Fruit fly (Drosophila melanogaster) whole organism, wandering third instar larva: ENCODE measurements around the gene CG15715.

Experiments used
- Abd-B ChIP-seq: fragments of >200 bp; optimal IDR thresholded peaks from 2 replicates; lab custom pipeline; 2017; ENCODE audit warnings: missing biosample characterization, missing genetic modification characterization
- CG32264 ChIP-seq: fragments of 200-800 bp; sonication (Bioruptor generic); optimal IDR thresholded peaks from 2 replicates; lab custom pipeline; 2016; ENCODE audit warnings: missing biosample characterization, missing genetic modification characterization
- CrebA ChIP-seq: fragments of 200-800 bp; sonication (Bioruptor generic); optimal IDR thresholded peaks from 2 replicates; lab custom pipeline; 2016; ENCODE audit warnings: missing biosample characterization, mild to moderate bottlenecking, missing genetic modification characterization, borderline replicate concordance
- Dif ChIP-seq: fragments of 200-275, 200-300 bp; sonication (Bioruptor generic); optimal IDR thresholded peaks from 2 replicates; lab custom pipeline; 2018; ENCODE audit warnings: missing biosample characterization, missing genetic modification characterization; ENCODE audit not compliant: partially characterized antibody
- GATAd ChIP-seq: sonication (Bioruptor generic); optimal IDR thresholded peaks from 2 replicates; lab custom pipeline; 2016; ENCODE audit warnings: missing biosample characterization, missing genetic modification characterization
- HLH106 ChIP-seq: fragments of 200-800 bp; optimal IDR thresholded peaks from 3 replicates; lab custom pipeline; 2019; ENCODE audit warnings: missing biosample characterization, mild to moderate bottlenecking, missing genetic modification characterization, moderate library complexity
- Hnf4 ChIP-seq: fragments of 200-800 bp; sonication (Bioruptor generic); optimal IDR thresholded peaks from 2 replicates; lab custom pipeline; 2016; ENCODE audit warnings: missing biosample characterization, mild to moderate bottlenecking, missing genetic modification characterization
- Hr78 ChIP-seq: fragments of >200 bp; optimal IDR thresholded peaks from 2 replicates; lab custom pipeline; 2017; ENCODE audit warnings: missing biosample characterization, missing genetic modification characterization
- Hr83 ChIP-seq: fragments of 200-300 bp; sonication (Bioruptor generic); optimal IDR thresholded peaks from 2 replicates; lab custom pipeline; 2016; ENCODE audit warnings: missing biosample characterization, mild to moderate bottlenecking, missing genetic modification characterization, moderate library complexity; ENCODE audit not compliant: poor library complexity, severe bottlenecking
- Mio ChIP-seq: sonication (Bioruptor generic); optimal IDR thresholded peaks from 2 replicates; lab custom pipeline; 2016; ENCODE audit warnings: missing biosample characterization, missing genetic modification characterization
- Myc ChIP-seq: fragments of >200 bp; optimal IDR thresholded peaks from 2 replicates; lab custom pipeline; 2017
- N ChIP-seq: fragments of >200 bp; optimal IDR thresholded peaks from 2 replicates; lab custom pipeline; 2018; ENCODE audit warnings: missing biosample characterization, missing external identifiers, missing genetic modification characterization
- OdsH ChIP-seq: fragments of 200-800 bp; sonication (Bioruptor generic); optimal IDR thresholded peaks from 2 replicates; lab custom pipeline; 2016; ENCODE audit warnings: missing biosample characterization, mild to moderate bottlenecking, missing genetic modification characterization
- Rel ChIP-seq, 2 experiments: fragments of 200-800 bp; sonication (Bioruptor generic) in 1 of 2; optimal IDR thresholded peaks; 2 replicates in 1 of 2; 3 replicates in 1 of 2; lab custom pipeline; 2016 to 2019; ENCODE audit warnings: mild to moderate bottlenecking in 2 of 2, missing biosample characterization in 2 of 2, missing genetic modification characterization in 2 of 2, moderate library complexity in 1 of 2
- Vsx2 ChIP-seq: fragments of 200-300, 225-300 bp; sonication (Bioruptor generic); optimal IDR thresholded peaks from 2 replicates; lab custom pipeline; 2018; ENCODE audit warnings: missing biosample characterization, missing genetic modification characterization; ENCODE audit not compliant: partially characterized antibody
- dl ChIP-seq, 2 experiments: fragments of 175-275, 200-275 bp in 1 of 2; fragments of 200-275 bp in 1 of 2; sonication (Bioruptor generic); optimal IDR thresholded peaks; lab custom pipeline; 2018; ENCODE audit warnings: mild to moderate bottlenecking in 2 of 2, missing biosample characterization in 2 of 2, missing genetic modification characterization in 2 of 2, moderate library complexity in 2 of 2; ENCODE audit not compliant: partially characterized antibody in 2 of 2, insufficient read depth in 1 of 2
- dmrt93B ChIP-seq: fragments of 200-800 bp; sonication (Bioruptor generic); optimal IDR thresholded peaks from 2 replicates; lab custom pipeline; 2018; ENCODE audit warnings: missing biosample characterization, mild to moderate bottlenecking, missing genetic modification characterization
- dsf ChIP-seq: sonication (Bioruptor generic); optimal IDR thresholded peaks from 2 replicates; lab custom pipeline; 2016; ENCODE audit warnings: missing biosample characterization, missing genetic modification characterization, borderline replicate concordance
- ey ChIP-seq: fragments of 200-800 bp; sonication (Bioruptor generic); optimal IDR thresholded peaks from 2 replicates; lab custom pipeline; 2016; ENCODE audit warnings: missing biosample characterization, missing genetic modification characterization
- foxo ChIP-seq, 2 experiments: fragments of 200-800 bp; sonication (Bioruptor generic); optimal IDR thresholded peaks; 2 replicates in 1 of 2; 3 replicates in 1 of 2; lab custom pipeline; 2016 to 2017; ENCODE audit warnings: missing biosample characterization in 2 of 2, missing genetic modification characterization in 2 of 2
- fru ChIP-seq: fragments of 200-800 bp; sonication (Bioruptor generic); optimal IDR thresholded peaks from 3 replicates; lab custom pipeline; 2016; ENCODE audit warnings: missing biosample characterization, mild to moderate bottlenecking, missing genetic modification characterization
- h ChIP-seq: fragments of 200-800 bp; sonication (Bioruptor generic); optimal IDR thresholded peaks from 3 replicates; lab custom pipeline; 2016; ENCODE audit warnings: missing biosample characterization, mild to moderate bottlenecking, missing genetic modification characterization
- jim ChIP-seq: fragments of 175-275, 200-325 bp; sonication (Bioruptor generic); optimal IDR thresholded peaks from 2 replicates; lab custom pipeline; 2016; ENCODE audit warnings: missing biosample characterization, mild to moderate bottlenecking, missing genetic modification characterization
- lola ChIP-seq: fragments of >200 bp; optimal IDR thresholded peaks from 2 replicates; lab custom pipeline; 2017; ENCODE audit warnings: missing biosample characterization, missing genetic modification characterization
- pan ChIP-seq: fragments of >200 bp; optimal IDR thresholded peaks from 2 replicates; lab custom pipeline; 2017
- psq ChIP-seq: fragments of 200-800 bp; sonication (Bioruptor generic); optimal IDR thresholded peaks from 3 replicates; lab custom pipeline; 2017; ENCODE audit warnings: missing biosample characterization, mild to moderate bottlenecking, missing genetic modification characterization, moderate library complexity
- rgr ChIP-seq: fragments of 200-800 bp; sonication (Bioruptor generic); optimal IDR thresholded peaks from 3 replicates; lab custom pipeline; 2016; ENCODE audit warnings: missing biosample characterization, mild to moderate bottlenecking, missing genetic modification characterization
- sage ChIP-seq: fragments of 200-800 bp; sonication (Bioruptor generic); optimal IDR thresholded peaks from 2 replicates; lab custom pipeline; 2016; ENCODE audit warnings: missing biosample characterization, mild to moderate bottlenecking, missing genetic modification characterization
- sv ChIP-seq: fragments of 200-800 bp; sonication (Bioruptor generic); optimal IDR thresholded peaks from 3 replicates; lab custom pipeline; 2016; ENCODE audit warnings: missing biosample characterization, missing genetic modification characterization
- tai ChIP-seq: sonication (Bioruptor generic); optimal IDR thresholded peaks from 2 replicates; lab custom pipeline; 2016; ENCODE audit warnings: missing biosample characterization, missing genetic modification characterization
- usp ChIP-seq: fragments of >200 bp; optimal IDR thresholded peaks from 2 replicates; lab custom pipeline; 2017; ENCODE audit warnings: missing biosample characterization, missing genetic modification characterization
- woc ChIP-seq: sonication (Bioruptor generic); optimal IDR thresholded peaks from 2 replicates; lab custom pipeline; 2016; ENCODE audit warnings: missing biosample characterization, mild to moderate bottlenecking, missing genetic modification characterization

Gene CG15715

dm6 chr3L:15802655-15803054, 34.6 kb downstream of the CG15715 start:
- TF ChIP-seq jim (GFP tag; lab: Kevin White, UChicago), result no peak
- no peak for TF ChIP-seq sv
- TF ChIP-seq lola, result no peak
- TF ChIP-seq Hnf4, result no peak
- no peak for TF ChIP-seq Hr78 (GFP tag; lab: Kevin White, UChicago)
- TF ChIP-seq GATAd (GFP tag; lab: Kevin White, UChicago), result no peak
- TF ChIP-seq woc, result no peak
- TF ChIP-seq OdsH (GFP tag; lab: Kevin White, UChicago), result no peak
- TF ChIP-seq h (GFP tag; lab: Kevin White, UChicago), result no peak
- TF ChIP-seq N, result no peak
- no peak for TF ChIP-seq HLH106 (tag; lab: Kevin White, UChicago)
- no peak for TF ChIP-seq Mio (GFP tag; lab: Kevin White, UChicago)
- no peak for TF ChIP-seq fru (GFP tag; lab: Kevin White, UChicago)
- TF ChIP-seq pan (lab: Kevin White, UChicago), result no peak
- TF ChIP-seq dmrt93B (GFP tag; lab: Kevin White, UChicago), result no peak
- no peak for TF ChIP-seq Vsx2
- TF ChIP-seq CrebA (GFP tag; lab: Kevin White, UChicago), result no peak
- no peak for TF ChIP-seq dsf (GFP tag; lab: Kevin White, UChicago)
- no peak for TF ChIP-seq rgr (GFP tag; lab: Kevin White, UChicago)

- TF ChIP-seq Dif (GFP tag; lab: Kevin White, UChicago), result no peak
- TF ChIP-seq tai (GFP tag; lab: Kevin White, UChicago), result no peak
- no peak for TF ChIP-seq N
- TF ChIP-seq fru (GFP tag; lab: Kevin White, UChicago), result no peak
- no peak for TF ChIP-seq Rel (GFP tag; optimal IDR thresholded peaks at IDR 0.05; lab: Kevin White, UChicago)
- TF ChIP-seq Rel (tag; optimal IDR thresholded peaks at IDR 0.05; lab: Kevin White, UChicago), result no peak
- no peak for TF ChIP-seq psq
- no peak for TF ChIP-seq sage (GFP tag; lab: Kevin White, UChicago)
- TF ChIP-seq sv, result no peak
- no peak for TF ChIP-seq foxo (GFP tag; optimal IDR thresholded peaks at IDR 0.05; lab: Kevin White, UChicago)
- TF ChIP-seq Vsx2, result no peak
- no peak for TF ChIP-seq dl (GFP tag; optimal IDR thresholded peaks at IDR 0.05; lab: Kevin White, UChicago; ENCODE audit: insufficient read depth in 1 of 2, partially characterized antibody in 2 of 2)
- no peak for TF ChIP-seq Abd-B (GFP tag; lab: Kevin White, UChicago)
Observed at dm6 chr3L:15802117-15802516, 35.2 kb downstream of the CG15715 start.

- TF ChIP-seq psq (no peak), woc (no peak), dl (GFP tag; optimal IDR thresholded peaks at IDR 0.05; lab: Kevin White, UChicago; ENCODE audit: insufficient read depth in 1 of 2, partially characterized antibody in 2 of 2) (no peak), usp (no peak), Dif (GFP tag; lab: Kevin White, UChicago) (no peak), sv (no peak)
Observed at dm6 chr3L:15794311-15794710, 43.0 kb downstream of the CG15715 start.

dm6 chr3L:15791072-15791471, 46.2 kb downstream of the CG15715 start:
- TF ChIP-seq dmrt93B (GFP tag; lab: Kevin White, UChicago) (no peak), ey (GFP tag; lab: Kevin White, UChicago) (no peak), sage (GFP tag; lab: Kevin White, UChicago) (no peak), Hnf4 (no peak), CG32264 (GFP tag; lab: Kevin White, UChicago) (no peak), HLH106 (tag; lab: Kevin White, UChicago) (no peak), usp (no peak), CrebA (GFP tag; lab: Kevin White, UChicago) (no peak), Mio (GFP tag; lab: Kevin White, UChicago) (no peak)

dm6 chr3L:15787406-15787805, 49.9 kb downstream of the CG15715 start:
- TF ChIP-seq psq (no peak), dmrt93B (GFP tag; lab: Kevin White, UChicago) (no peak), dl (GFP tag; optimal IDR thresholded peaks at IDR 0.05; lab: Kevin White, UChicago; ENCODE audit: insufficient read depth in 1 of 2, partially characterized antibody in 2 of 2) (no peak), Hr83 (GFP tag; lab: Kevin White, UChicago) (no peak), sv (no peak), pan (lab: Kevin White, UChicago) (no peak), Myc (lab: Kevin White, UChicago) (no peak), HLH106 (tag; lab: Kevin White, UChicago) (no peak), foxo (GFP tag; optimal IDR thresholded peaks at IDR 0.05; lab: Kevin White, UChicago) (no peak), ey (GFP tag; lab: Kevin White, UChicago) (no peak), sage (GFP tag; lab: Kevin White, UChicago) (no peak), Hnf4 (no peak), CrebA (GFP tag; lab: Kevin White, UChicago) (no peak)
